Worm (Caenorhabditis elegans): ENCODE results near the gene F55F1.2.

The F55F1.2 gene

ce11 chrX:2763476-2764268 lies 6.2 kb downstream of the F55F1.2 start, which contains the start of gene unc-2:
Gene unc-2 (minus strand): TSS chrX:2763526.
- TF ChIP-seq lin-11 (tag; optimal IDR thresholded peaks at IDR 0.05) (no peak), C08G9.2 (tag; optimal IDR thresholded peaks at IDR 0.05) (no peak), Y22D7AL.16 (tag; optimal IDR thresholded peaks at IDR 0.05) (no peak)

DNA sequence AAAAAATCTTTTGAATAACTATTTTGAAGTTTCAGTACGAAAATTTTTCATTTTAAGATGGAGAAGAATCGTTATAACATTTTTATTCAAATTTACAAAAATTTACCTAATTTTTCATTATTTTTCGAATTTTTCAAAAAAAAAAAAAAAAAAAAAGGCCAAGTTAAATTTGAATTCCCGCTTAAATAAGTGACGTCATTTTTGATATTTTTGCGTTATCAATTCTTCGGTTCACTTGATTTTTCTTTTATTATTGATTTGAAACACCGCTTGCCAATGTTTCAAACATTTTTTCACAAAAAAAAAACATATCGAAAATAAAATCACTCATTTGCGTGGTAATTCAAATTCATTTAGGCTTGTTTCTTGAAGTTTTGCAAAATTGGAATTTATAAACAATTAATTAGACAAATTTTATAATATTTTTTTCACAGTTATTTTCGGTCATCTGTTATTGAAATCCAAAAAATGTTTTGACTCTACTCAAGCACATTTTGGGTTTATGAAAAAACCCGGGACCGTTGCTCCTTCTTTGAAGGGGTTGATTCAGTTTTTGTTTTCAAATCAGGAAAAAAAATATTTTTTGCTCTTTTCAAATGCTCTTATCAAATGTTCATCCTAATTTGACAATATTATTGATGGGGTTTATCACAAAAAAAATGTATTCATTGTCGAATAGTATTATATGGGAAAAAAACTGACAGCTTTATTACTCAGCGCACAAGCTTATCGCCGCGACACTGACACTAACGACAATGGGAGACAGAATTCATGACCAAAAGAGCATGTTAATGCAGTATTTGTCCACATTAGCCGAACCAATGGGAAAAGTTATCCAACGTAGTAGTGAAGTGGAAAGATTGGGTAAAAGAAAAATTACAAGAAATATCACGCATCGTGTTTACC lies 15.6 kb downstream of the F55F1.2 start:
- TF ChIP-seq ztf-16 (tag; optimal IDR thresholded peaks at IDR 0.05) (no peak), ceh-34 (tag; optimal IDR thresholded peaks at IDR 0.05) (no peak), ceh-2 (tag; optimal IDR thresholded peaks at IDR 0.05) (no peak)

DNA sequence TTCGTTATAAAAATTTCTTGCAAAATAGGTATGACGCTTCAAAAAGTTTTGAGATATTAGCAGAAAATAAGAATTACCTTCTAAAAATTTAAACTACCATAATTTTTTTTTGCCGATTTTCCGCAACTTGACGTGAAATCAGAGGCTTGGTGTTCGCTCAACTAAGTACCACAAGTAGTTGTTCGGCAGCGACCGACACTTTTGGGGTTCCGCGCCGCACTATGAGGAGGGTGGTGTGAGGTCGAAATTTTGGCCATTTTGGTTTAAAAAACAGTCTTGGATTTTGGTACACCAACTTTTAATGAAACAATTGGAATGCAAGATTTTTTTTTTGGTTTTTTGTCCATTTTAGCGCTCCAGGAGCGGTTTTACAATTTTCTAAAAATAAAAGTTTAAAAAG lies 17.0 kb downstream of the F55F1.2 start:
- no peak for TF ChIP-seq ceh-2 (tag; optimal IDR thresholded peaks at IDR 0.05)
- TF ChIP-seq ceh-6 (GFP tag; optimal IDR thresholded peaks at IDR 0.05), result no peak
- TF ChIP-seq ztf-16 (tag; optimal IDR thresholded peaks at IDR 0.05), result no peak
- TF ChIP-seq unc-3 (GFP tag; conservative IDR thresholded peaks at IDR 0.05), result no peak
- no peak for TF ChIP-seq unc-3 (tag; optimal IDR thresholded peaks at IDR 0.05)
- no peak for TF ChIP-seq sox-2 (GFP tag; IDR thresholded peaks at IDR 0.05)
- no peak for TF ChIP-seq ets-4 (tag; optimal IDR thresholded peaks at IDR 0.05)
- TF ChIP-seq T23F11.4 (GFP tag; optimal IDR thresholded peaks at IDR 0.05), result no peak
- TF ChIP-seq mec-3 (tag; optimal IDR thresholded peaks at IDR 0.05; ENCODE audit: borderline replicate concordance), result no peak
- no peak for TF ChIP-seq pat-9 (tag; optimal IDR thresholded peaks at IDR 0.05)
- no peak for TF ChIP-seq ama-1 (optimal IDR thresholded peaks at IDR 0.05)

ce11 chrX:2748908-2749307 lies 21.0 kb downstream of the F55F1.2 start:
- TF ChIP-seq ceh-45 (GFP tag; IDR thresholded peaks at IDR 0.05) (no peak), odd-2 (tag; optimal IDR thresholded peaks at IDR 0.05) (no peak), ceh-24 (tag; optimal IDR thresholded peaks at IDR 0.05) (no peak)

ce11 chrX:2731416-2731815 lies 38.4 kb downstream of the F55F1.2 start:
- peak; percentile 39 for TF ChIP-seq ceh-48 (tag; optimal IDR thresholded peaks at IDR 0.05)
- no peak for TF ChIP-seq ahr-1 (tag; optimal IDR thresholded peaks at IDR 0.05)

DNA sequence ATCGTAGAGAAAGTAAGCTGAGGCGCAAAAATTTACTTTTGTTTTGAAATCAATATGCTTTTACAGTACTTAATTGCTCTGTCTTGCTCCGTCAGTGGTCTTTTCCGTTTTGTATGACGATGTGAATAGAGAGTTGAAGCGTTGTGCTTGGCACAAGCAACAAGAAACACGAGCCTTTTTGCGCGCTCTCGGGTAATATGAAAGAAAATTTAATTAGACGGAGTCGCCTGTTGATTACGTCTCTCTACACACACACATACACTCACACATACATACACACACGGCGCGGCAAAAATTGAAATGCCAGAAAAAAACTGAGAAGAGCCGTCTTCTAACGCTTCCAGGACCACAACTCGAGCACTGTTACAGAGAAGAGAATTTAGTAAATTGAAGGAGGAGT lies 40.0 kb downstream of the F55F1.2 start:
- TF ChIP-seq unc-42 (tag; optimal IDR thresholded peaks at IDR 0.05) (peak; percentile 97), ceh-19 (GFP tag; optimal IDR thresholded peaks at IDR 0.05) (no peak), ceh-14 (tag; optimal IDR thresholded peaks at IDR 0.05) (peak; percentile 32)

- TF ChIP-seq tbx-2 (tag; optimal IDR thresholded peaks at IDR 0.05) (no peak), ttx-3 (tag; optimal IDR thresholded peaks at IDR 0.05) (no peak), fkh-10 (GFP tag; optimal IDR thresholded peaks at IDR 0.05) (peak; percentile 7), unc-42 (tag; optimal IDR thresholded peaks at IDR 0.05) (peak; percentile 94)
Measured at ce11 chrX:2727681-2728080, 42.2 kb downstream of the F55F1.2 start.

Measured in whole organism, late embryonic.